Fruit fly (Drosophila melanogaster): Measurements from ENCODE around the gene snz.

DNA sequence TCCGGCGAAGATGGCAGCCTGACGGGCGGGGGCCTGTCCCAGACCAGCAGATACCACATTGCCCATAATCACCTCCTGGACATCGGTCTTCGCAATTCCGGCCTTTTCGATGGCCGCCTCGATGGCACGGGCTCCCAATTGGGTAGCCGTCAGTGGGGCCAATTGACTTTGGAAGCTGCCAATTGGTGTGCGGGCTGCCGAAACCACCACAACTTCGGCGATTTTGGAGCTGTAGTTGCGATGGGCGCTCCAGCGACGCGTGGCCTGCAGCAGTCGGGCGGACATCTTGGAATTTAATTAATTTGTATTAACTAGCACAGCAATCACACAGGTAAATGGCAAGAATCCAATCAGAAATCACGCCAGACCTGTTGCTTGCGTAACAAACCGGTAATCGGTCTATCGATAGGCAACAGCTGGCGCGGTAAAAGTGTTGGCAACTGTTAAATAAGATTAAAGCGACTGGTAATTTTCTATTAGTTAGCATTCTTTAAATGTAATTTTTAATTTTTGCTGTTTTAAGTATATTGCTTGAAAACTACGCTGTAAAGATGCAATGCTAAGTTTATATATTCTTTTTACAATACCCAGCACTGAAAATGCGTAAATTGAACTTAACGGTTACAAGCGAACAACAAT lies 23.4 kb upstream of the snz start, which contains the start of gene Acat1:
- TF ChIP-seq CG8301 (tag; optimal IDR thresholded peaks at IDR 0.05) (peak; percentile 52), CG15710 (tag; optimal IDR thresholded peaks at IDR 0.05) (peak; percentile 55), CG13204 (GFP tag; optimal IDR thresholded peaks at IDR 0.05) (no peak), gl (tag; optimal IDR thresholded peaks at IDR 0.05) (no peak), CG9948 (tag; optimal IDR thresholded peaks at IDR 0.05) (no peak)

Measured in whole organism, pupa.